Worm (Caenorhabditis elegans) whole organism, L2 larva: ENCODE measurements around the gene K07F5.16.
A peak's percentile ranks its signal among the peaks of the same experiment; 100 is the strongest.

ENCODE experiments used
- C34F6.9 ChIP-seq: fragments of 150-350 bp; optimal IDR thresholded peaks from 2 replicates; lab custom pipeline; 2014; ENCODE audit warnings: missing biosample characterization, missing genetic modification characterization
- F13H6.1 ChIP-seq: sonication (generic microtip); optimal IDR thresholded peaks from 2 replicates; lab custom pipeline; 2016; ENCODE audit warnings: missing genetic modification characterization, missing compliant biosample characterization
- R02D3.7 ChIP-seq: fragments of 150-350 bp; optimal IDR thresholded peaks from 2 replicates; lab custom pipeline; 2014; ENCODE audit warnings: missing biosample characterization, missing genetic modification characterization
- Y55F3AM.14 ChIP-seq: fragments of 200-800 bp; sonication (Bioruptor generic); optimal IDR thresholded peaks from 2 replicates; lab custom pipeline; 2018; ENCODE audit warnings: mild to moderate bottlenecking, missing genetic modification characterization, missing compliant biosample characterization
- ZK546.5 ChIP-seq: sonication (generic microtip); optimal IDR thresholded peaks from 2 replicates; lab custom pipeline; 2017; ENCODE audit warnings: missing biosample characterization, missing genetic modification characterization
- alr-1 ChIP-seq: fragments of 150-350 bp; optimal IDR thresholded peaks from 2 replicates; lab custom pipeline; 2014; ENCODE audit warnings: missing biosample characterization, missing genetic modification characterization
- aly-2 ChIP-seq: fragments of 150-350 bp; optimal IDR thresholded peaks from 2 replicates; lab custom pipeline; 2014; ENCODE audit warnings: missing biosample characterization, missing genetic modification characterization
- ama-1 ChIP-seq: fragments of 150-350 bp; optimal IDR thresholded peaks from 2 replicates; lab custom pipeline; 2018; ENCODE audit warnings: inconsistent platforms
- blmp-1 ChIP-seq: sonication (generic microtip); optimal IDR thresholded peaks from 2 replicates; lab custom pipeline; 2017; ENCODE audit warnings: missing genetic modification characterization, mild to moderate bottlenecking, missing compliant biosample characterization, antibody characterized with exemption, moderate library complexity; ENCODE audit not compliant: insufficient read depth
- ceh-16 ChIP-seq: fragments of 150-350 bp; optimal IDR thresholded peaks from 2 replicates; lab custom pipeline; 2014; ENCODE audit warnings: missing biosample characterization, missing genetic modification characterization
- ceh-82 ChIP-seq: fragments of 150-350 bp; optimal IDR thresholded peaks from 2 replicates; lab custom pipeline; 2014; ENCODE audit warnings: missing biosample characterization, missing genetic modification characterization
- crh-2 ChIP-seq: sonication (generic microtip); optimal IDR thresholded peaks from 2 replicates; lab custom pipeline; 2017; ENCODE audit warnings: missing biosample characterization, missing genetic modification characterization
- dmd-4 ChIP-seq: sonication (generic microtip); optimal IDR thresholded peaks from 2 replicates; lab custom pipeline; 2017; ENCODE audit warnings: missing biosample characterization, missing genetic modification characterization
- egl-27 ChIP-seq: sonication (generic microtip); optimal IDR thresholded peaks from 3 replicates; lab custom pipeline; 2017; ENCODE audit warnings: missing biosample characterization, missing genetic modification reagents, missing genetic modification characterization
- elt-1 ChIP-seq: fragments of 150-350 bp; optimal IDR thresholded peaks from 2 replicates; lab custom pipeline; 2014; ENCODE audit warnings: missing biosample characterization, missing genetic modification characterization
- elt-3 ChIP-seq: sonication (generic microtip); optimal IDR thresholded peaks from 2 replicates; lab custom pipeline; 2017; ENCODE audit warnings: missing biosample characterization, missing genetic modification characterization
- fos-1 ChIP-seq: fragments of 150-350 bp; optimal IDR thresholded peaks from 2 replicates; lab custom pipeline; 2014; ENCODE audit warnings: missing biosample characterization, missing genetic modification characterization
- gmeb-1 ChIP-seq: fragments of 150-350 bp; optimal IDR thresholded peaks from 2 replicates; lab custom pipeline; 2014; ENCODE audit warnings: missing biosample characterization, missing genetic modification characterization
- lin-11 ChIP-seq: fragments of 150-350 bp; sonication (generic microtip); optimal IDR thresholded peaks from 2 replicates; lab custom pipeline; 2014; ENCODE audit warnings: missing biosample characterization, missing genetic modification characterization, inconsistent platforms, mixed read lengths
- lin-13 ChIP-seq: fragments of 150-350 bp; optimal IDR thresholded peaks from 2 replicates; lab custom pipeline; 2014; ENCODE audit warnings: missing biosample characterization, missing genetic modification reagents, missing genetic modification characterization
- lin-39 ChIP-seq: fragments of 150-350 bp; optimal IDR thresholded peaks from 2 replicates; lab custom pipeline; 2014; ENCODE audit warnings: missing biosample characterization, missing genetic modification reagents, missing genetic modification characterization
- lsy-2 ChIP-seq, 2 experiments: fragments of 150-350 bp in 1 of 2; sonication (generic microtip) in 1 of 2; optimal IDR thresholded peaks; 2 replicates each; lab custom pipeline; 2014 to 2017; ENCODE audit warnings: missing biosample characterization in 2 of 2, missing genetic modification characterization in 2 of 2
- mab-5 ChIP-seq: fragments of 150-350 bp; optimal IDR thresholded peaks from 2 replicates; lab custom pipeline; 2014; ENCODE audit warnings: missing biosample characterization, missing genetic modification characterization
- mbf-1 ChIP-seq: sonication (generic microtip); optimal IDR thresholded peaks from 2 replicates; lab custom pipeline; 2017; ENCODE audit warnings: missing biosample characterization, missing genetic modification characterization
- mdl-1 ChIP-seq, 2 experiments: fragments of 150-350 bp in 1 of 2; sonication (generic microtip) in 1 of 2; optimal IDR thresholded peaks; 2 replicates each; lab custom pipeline; 2017; ENCODE audit warnings: missing biosample characterization in 2 of 2, missing genetic modification characterization in 2 of 2
- nhr-10 ChIP-seq: sonication (generic microtip); optimal IDR thresholded peaks from 2 replicates; lab custom pipeline; 2017; ENCODE audit warnings: missing biosample characterization, missing genetic modification characterization
- nhr-11 ChIP-seq: fragments of 150-350 bp; optimal IDR thresholded peaks from 2 replicates; lab custom pipeline; 2014; ENCODE audit warnings: missing biosample characterization, missing genetic modification characterization
- nhr-12 ChIP-seq: fragments of 150-350 bp; optimal IDR thresholded peaks from 2 replicates; lab custom pipeline; 2014; ENCODE audit warnings: missing biosample characterization, missing genetic modification characterization
- nhr-129 ChIP-seq: fragments of 150-350 bp; optimal IDR thresholded peaks from 2 replicates; lab custom pipeline; 2014; ENCODE audit warnings: missing biosample characterization, missing genetic modification characterization
- nhr-21 ChIP-seq: fragments of 150-350 bp; optimal IDR thresholded peaks from 2 replicates; lab custom pipeline; 2014; ENCODE audit warnings: missing biosample characterization, missing genetic modification characterization
- nhr-23 ChIP-seq: fragments of 150-350 bp; optimal IDR thresholded peaks from 2 replicates; lab custom pipeline; 2014; ENCODE audit warnings: missing biosample characterization, missing genetic modification reagents, missing genetic modification characterization
- nhr-237 ChIP-seq: fragments of 150-350 bp; optimal IDR thresholded peaks from 2 replicates; lab custom pipeline; 2014; ENCODE audit warnings: missing biosample characterization, missing genetic modification characterization
- nhr-25 ChIP-seq: fragments of 150-350 bp; sonication (generic microtip); optimal IDR thresholded peaks from 3 replicates; lab custom pipeline; 2014; ENCODE audit warnings: missing biosample characterization, missing genetic modification characterization
- nhr-6 ChIP-seq: fragments of 150-350 bp; optimal IDR thresholded peaks from 2 replicates; lab custom pipeline; 2014; ENCODE audit warnings: missing biosample characterization, missing genetic modification characterization
- nhr-77 ChIP-seq: fragments of 150-350 bp; optimal IDR thresholded peaks from 2 replicates; lab custom pipeline; 2014; ENCODE audit warnings: missing biosample characterization, missing genetic modification characterization
- peb-1 ChIP-seq: fragments of 150-350 bp; optimal IDR thresholded peaks from 2 replicates; lab custom pipeline; 2014; ENCODE audit warnings: missing biosample characterization, missing genetic modification characterization
- sem-4 ChIP-seq: fragments of 150-350 bp; optimal IDR thresholded peaks from 2 replicates; lab custom pipeline; 2014; ENCODE audit warnings: missing biosample characterization, missing genetic modification reagents, missing genetic modification characterization
- skn-1 ChIP-seq: sonication (generic microtip); optimal IDR thresholded peaks from 2 replicates; lab custom pipeline; 2017; ENCODE audit warnings: missing biosample characterization, missing genetic modification characterization
- sma-3 ChIP-seq: sonication (generic microtip); optimal IDR thresholded peaks from 2 replicates; lab custom pipeline; 2016; ENCODE audit warnings: missing genetic modification reagents, missing genetic modification characterization, missing compliant biosample characterization
- sma-9 ChIP-seq, 2 experiments: fragments of 150-350 bp in 1 of 2; sonication (generic microtip) in 1 of 2; optimal IDR thresholded peaks; 2 replicates each; lab custom pipeline; 2014 to 2016; ENCODE audit warnings: missing genetic modification characterization in 2 of 2, mild to moderate bottlenecking in 1 of 2, missing biosample characterization in 1 of 2, missing compliant biosample characterization in 1 of 2, missing genetic modification reagents in 1 of 2, moderate library complexity in 1 of 2
- snpc-4 ChIP-seq: fragments of 150-350 bp; optimal IDR thresholded peaks from 2 replicates; lab custom pipeline; 2014; ENCODE audit warnings: missing biosample characterization, missing genetic modification characterization
- unc-39 ChIP-seq: fragments of 150-350 bp; optimal IDR thresholded peaks from 2 replicates; lab custom pipeline; 2014; ENCODE audit warnings: missing biosample characterization, missing genetic modification characterization
- unc-55 ChIP-seq: fragments of 150-350 bp; sonication (generic microtip); optimal IDR thresholded peaks from 3 replicates; lab custom pipeline; 2014; ENCODE audit warnings: missing biosample characterization, missing genetic modification reagents, missing genetic modification characterization
- unc-62 ChIP-seq: fragments of 150-350 bp; optimal IDR thresholded peaks from 2 replicates; lab custom pipeline; 2014; ENCODE audit warnings: missing biosample characterization, missing genetic modification reagents, missing genetic modification characterization
- zag-1 ChIP-seq: fragments of 150-350 bp; optimal IDR thresholded peaks from 2 replicates; lab custom pipeline; 2014; ENCODE audit warnings: missing biosample characterization, missing genetic modification characterization
- ztf-1 ChIP-seq: fragments of 200-800 bp; sonication (Bioruptor generic); conservative IDR thresholded peaks from 2 replicates; pipeline ENCODE4 v1.3.6; 2022; ENCODE audit warnings: missing genetic modification characterization, missing compliant biosample characterization
- ztf-11 ChIP-seq: sonication (generic microtip); optimal IDR thresholded peaks from 2 replicates; lab custom pipeline; 2017; ENCODE audit warnings: missing biosample characterization, missing genetic modification characterization
- ztf-4 ChIP-seq: fragments of 150-350 bp; optimal IDR thresholded peaks from 2 replicates; lab custom pipeline; 2014; ENCODE audit warnings: missing biosample characterization, missing genetic modification characterization

The K07F5.16 gene

DNA sequence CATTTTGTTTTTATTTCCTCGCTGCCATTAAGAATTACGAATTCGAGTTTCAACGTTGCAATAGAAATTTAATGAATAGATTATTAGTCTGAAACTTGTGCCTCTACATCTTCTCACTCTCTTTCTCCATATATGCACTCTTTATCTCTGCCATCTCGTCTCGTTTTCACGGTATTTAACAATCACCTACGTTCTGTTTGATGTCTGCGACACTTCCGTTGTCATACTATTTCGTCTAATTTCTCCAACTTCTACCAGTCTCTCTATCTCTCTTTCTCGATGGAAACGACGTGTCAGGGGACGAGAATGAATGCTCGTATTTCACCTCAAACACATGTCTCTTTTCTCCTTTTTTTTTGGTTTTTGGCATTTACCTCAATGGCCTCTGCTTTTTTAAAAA, 9.9 kb downstream of the K07F5.16 start (continued):
- TF ChIP-seq R02D3.7 (tag; lab: Kevin White, UChicago) = no peak
- no peak for TF ChIP-seq snpc-4 (tag; lab: Kevin White, UChicago)
- TF ChIP-seq alr-1 (tag; lab: Kevin White, UChicago) = no peak
- TF ChIP-seq elt-1 (tag; lab: Kevin White, UChicago) = no peak
- peak; percentile 28 for TF ChIP-seq lin-13
- no peak for TF ChIP-seq nhr-23 (tag; lab: Kevin White, UChicago)
- TF ChIP-seq ztf-11 (tag; lab: Kevin White, UChicago) = no peak
- TF ChIP-seq sma-3 (GFP tag; lab: Kevin White, UChicago) = peak; percentile 10
- peak; percentile 14 for TF ChIP-seq blmp-1 (tag; lab: Kevin White, UChicago)

DNA sequence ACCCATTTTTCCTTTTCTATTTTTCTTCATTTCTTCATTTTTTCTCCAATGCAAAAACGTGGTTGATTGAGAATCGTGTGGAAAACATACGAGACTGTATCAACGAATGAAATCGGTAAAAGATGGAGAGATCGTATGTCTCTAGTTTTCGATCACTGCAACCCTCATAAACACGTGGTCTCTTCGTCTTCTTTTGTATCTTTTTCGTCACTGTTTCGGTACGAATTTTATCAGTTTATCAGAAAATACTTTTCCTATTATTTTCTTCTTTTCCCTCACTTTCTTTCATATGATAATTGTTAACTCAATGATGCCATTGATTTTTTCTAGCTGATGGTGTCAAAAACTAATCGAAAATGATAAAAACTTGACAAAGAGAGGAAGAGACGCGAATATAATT, 11.7 kb downstream of the K07F5.16 start:
- TF ChIP-seq elt-3 (tag; lab: Kevin White, UChicago) = no peak
- no peak for TF ChIP-seq nhr-10
- TF ChIP-seq ZK546.5 (tag; lab: Kevin White, UChicago) = no peak
- TF ChIP-seq zag-1 (tag; lab: Kevin White, UChicago) = no peak
- no peak for TF ChIP-seq ztf-11 (tag; lab: Kevin White, UChicago)
- TF ChIP-seq mab-5 (tag; lab: Kevin White, UChicago) = no peak
- no peak for TF ChIP-seq dmd-4
- TF ChIP-seq ztf-1 (GFP tag; lab: Robert Waterston, UW) = no peak
- TF ChIP-seq nhr-77 (tag; lab: Kevin White, UChicago) = no peak
- no peak for TF ChIP-seq lin-13
- peak; percentile 81 for TF ChIP-seq nhr-25 (tag; lab: Kevin White, UChicago)
- TF ChIP-seq Y55F3AM.14 = no peak
- TF ChIP-seq skn-1 (tag; lab: Kevin White, UChicago) = no peak
- no peak for TF ChIP-seq peb-1 (tag; lab: Kevin White, UChicago)
- TF ChIP-seq sma-9 (GFP tag; optimal IDR thresholded peaks at IDR 0.05; lab: Kevin White, UChicago) = peak; percentile 91
- TF ChIP-seq sma-9 (tag; optimal IDR thresholded peaks at IDR 0.05; lab: Kevin White, UChicago) = no peak
- no peak for TF ChIP-seq aly-2 (tag; lab: Kevin White, UChicago)
- TF ChIP-seq nhr-237 (tag; lab: Kevin White, UChicago) = no peak
- no peak for TF ChIP-seq nhr-11
- peak; percentile 37 for TF ChIP-seq nhr-129 (tag; lab: Kevin White, UChicago)
- TF ChIP-seq alr-1 (tag; lab: Kevin White, UChicago) = no peak
- peak; percentile 45 for TF ChIP-seq ztf-4 (tag; lab: Kevin White, UChicago)
- no peak for TF ChIP-seq ceh-82 (tag; lab: Kevin White, UChicago)
- TF ChIP-seq gmeb-1 (tag; lab: Kevin White, UChicago) = peak; percentile 40
- TF ChIP-seq blmp-1 (tag; lab: Kevin White, UChicago) = peak; percentile 79
- peak in 1 of 2 experiments; percentile 47 for TF ChIP-seq mdl-1 (tag; optimal IDR thresholded peaks at IDR 0.05; lab: Kevin White, UChicago)
- TF ChIP-seq nhr-21 (tag; lab: Kevin White, UChicago) = peak; percentile 75
- TF ChIP-seq fos-1 (tag; lab: Kevin White, UChicago) = peak; percentile 95
- no peak for TF ChIP-seq nhr-23 (tag; lab: Kevin White, UChicago)
- no peak for TF ChIP-seq elt-1 (tag; lab: Kevin White, UChicago)
- TF ChIP-seq F13H6.1 (tag; lab: Kevin White, UChicago) = no peak
- peak; percentile 54 for TF ChIP-seq sma-3 (GFP tag; lab: Kevin White, UChicago)
- no peak for TF ChIP-seq unc-62 (GFP tag; lab: Kevin White, UChicago)
- no peak for TF ChIP-seq ceh-16 (tag; lab: Kevin White, UChicago)
- peak; percentile 53 for TF ChIP-seq crh-2 (tag; lab: Kevin White, UChicago)
- TF ChIP-seq R02D3.7 (tag; lab: Kevin White, UChicago) = no peak
- peak in 1 of 2 experiments; percentile 38 for TF ChIP-seq lsy-2 (tag; optimal IDR thresholded peaks at IDR 0.05; lab: Kevin White, UChicago)
- TF ChIP-seq nhr-6 (tag; lab: Kevin White, UChicago) = no peak
- TF ChIP-seq nhr-12 (tag; lab: Kevin White, UChicago) = no peak
- TF ChIP-seq sem-4 (tag; lab: Kevin White, UChicago) = no peak
- TF ChIP-seq lin-39 (tag; lab: Kevin White, UChicago) = no peak
- TF ChIP-seq egl-27 (tag; lab: Kevin White, UChicago) = no peak
- TF ChIP-seq unc-39 (tag; lab: Kevin White, UChicago) = no peak
- TF ChIP-seq snpc-4 (tag; lab: Kevin White, UChicago) = no peak
- TF ChIP-seq mbf-1 = no peak
- TF ChIP-seq lin-11 (tag; lab: Kevin White, UChicago) = no peak
- no peak for TF ChIP-seq unc-55
- no peak for TF ChIP-seq C34F6.9 (tag; lab: Kevin White, UChicago)
- TF ChIP-seq ama-1 (lab: Kevin White, UChicago) = no peak
